Fruit fly (Drosophila melanogaster) S2 (cell line): ENCODE data around the gene Paf-AHalpha.

Source experiments
- CG8478 ChIP-seq: fragments of >200 bp; optimal IDR thresholded peaks from 2 replicates; lab custom pipeline; 2018
- CTCF ChIP-seq, 2 experiments: fragments of >200 bp; optimal IDR thresholded peaks; 2 replicates each; lab custom pipeline; 2018

dm6 chrX:15737110-15737509, 48.3 kb downstream of the Paf-AHalpha start, which contains the start of gene Arp6:
- TF ChIP-seq CTCF (optimal IDR thresholded peaks at IDR 0.05; lab: Kevin White, UChicago) (no peak), CG8478 (lab: Kevin White, UChicago) (no peak)
